Worm (Caenorhabditis elegans): ENCODE measurements around the gene F09B12.5.

ce11 chrX:15128184-15128583, 43.7 kb downstream of the F09B12.5 start:
- TF ChIP-seq ceh-16 (tag; optimal IDR thresholded peaks at IDR 0.05) (no peak), F13H6.1 (tag; optimal IDR thresholded peaks at IDR 0.05) (no peak), nhr-25 (tag; optimal IDR thresholded peaks at IDR 0.05) (no peak), skn-1 (tag; optimal IDR thresholded peaks at IDR 0.05) (no peak), nhr-23 (tag; optimal IDR thresholded peaks at IDR 0.05) (no peak), nhr-11 (tag; optimal IDR thresholded peaks at IDR 0.05) (no peak), ama-1 (optimal IDR thresholded peaks at IDR 0.05) (no peak), mbf-1 (tag; optimal IDR thresholded peaks at IDR 0.05) (no peak)

Data from whole organism, L2 larva.